Worm (Caenorhabditis elegans) whole organism, L2 larva: ENCODE measurements around the gene C17C3.1.

Experiments
- sem-4 ChIP-seq: fragments of 150-350 bp; optimal IDR thresholded peaks from 2 replicates; lab custom pipeline; 2014; ENCODE audit warnings: missing biosample characterization, missing genetic modification reagents, missing genetic modification characterization
- unc-55 ChIP-seq: fragments of 150-350 bp; sonication (generic microtip); optimal IDR thresholded peaks from 3 replicates; lab custom pipeline; 2014; ENCODE audit warnings: missing biosample characterization, missing genetic modification reagents, missing genetic modification characterization
- ztf-11 ChIP-seq: sonication (generic microtip); optimal IDR thresholded peaks from 2 replicates; lab custom pipeline; 2017; ENCODE audit warnings: missing biosample characterization, missing genetic modification characterization

- TF ChIP-seq sem-4 (peak; percentile 88), unc-55 (peak; percentile 28), ztf-11 (tag; lab: Kevin White, UChicago) (no peak)
Observed at ce11 chrII:5593377-5593932, 23.1 kb downstream of the C17C3.1 start, which contains the start of gene cdc-14.
